Worm (Caenorhabditis elegans) whole organism, L4 larva: Measurements from ENCODE around the gene obr-3.

ENCODE experiments used
- F26F4.8 ChIP-seq: fragments of 200-800 bp; sonication (Bioruptor generic); conservative IDR thresholded peaks from 2 replicates; pipeline ENCODE4 v1.3.6; 2022; ENCODE audit warnings: missing genetic modification characterization, missing compliant biosample characterization
- F44E2.7 ChIP-seq: fragments of 200-800 bp; sonication (Bioruptor generic); IDR thresholded peaks from 2 replicates; pipeline ENCODE4 v2.1.2; 2022; ENCODE audit warnings: missing genetic modification characterization, missing compliant biosample characterization
- T20F7.1 ChIP-seq: fragments of 200-800 bp; sonication (Bioruptor generic); optimal IDR thresholded peaks from 2 replicates; lab custom pipeline; 2018; ENCODE audit warnings: mild to moderate bottlenecking, missing genetic modification characterization, missing compliant biosample characterization
- T26A8.4 ChIP-seq: fragments of 200-800 bp; sonication (Bioruptor generic); IDR thresholded peaks from 2 replicates; pipeline ENCODE4 v1.3.6; 2022; ENCODE audit warnings: missing genetic modification characterization, missing compliant biosample characterization
- ZK337.2 ChIP-seq: fragments of 200-800 bp; sonication (Bioruptor generic); IDR thresholded peaks from 2 replicates; pipeline ENCODE4 v1.3.6; 2022; ENCODE audit warnings: missing genetic modification reagents, missing genetic modification characterization, missing compliant biosample characterization
- ZK546.5 ChIP-seq, 2 experiments: sonication (generic microtip); optimal IDR thresholded peaks; 2 replicates each; lab custom pipeline; 2017; ENCODE audit warnings: missing biosample characterization in 2 of 2, missing genetic modification characterization in 2 of 2
- aha-1 ChIP-seq: fragments of 150-350 bp; peaks from one replicate; lab custom pipeline; 2014; ENCODE audit warnings: missing biosample characterization, missing genetic modification characterization
- ceh-20 ChIP-seq: fragments of 200-800 bp; sonication (Bioruptor generic); IDR thresholded peaks from 2 replicates; pipeline ENCODE4 v1.3.6; 2022; ENCODE audit warnings: missing genetic modification reagents, missing genetic modification characterization, missing compliant biosample characterization
- ceh-28 ChIP-seq: fragments of 150-350 bp; optimal IDR thresholded peaks from 2 replicates; lab custom pipeline; 2014; ENCODE audit warnings: missing biosample characterization, missing genetic modification reagents, missing genetic modification characterization
- ces-1 ChIP-seq: fragments of 150-350 bp; sonication (generic microtip); optimal IDR thresholded peaks from 4 replicates; lab custom pipeline; 2014; ENCODE audit warnings: missing biosample characterization, missing genetic modification reagents, missing genetic modification characterization
- cey-2 ChIP-seq: sonication (generic microtip); optimal IDR thresholded peaks from 3 replicates; lab custom pipeline; 2017; ENCODE audit warnings: missing genetic modification characterization, mild to moderate bottlenecking, missing compliant biosample characterization, antibody characterized with exemption, borderline replicate concordance; ENCODE audit not compliant: insufficient read depth
- ctbp-1 ChIP-seq: fragments of 200-800 bp; sonication (Bioruptor generic); IDR thresholded peaks from 2 replicates; pipeline ENCODE4 v1.3.6; 2022; ENCODE audit warnings: missing genetic modification reagents, missing genetic modification characterization, missing compliant biosample characterization
- daf-16 ChIP-seq, 3 experiments: sonication (generic microtip); optimal IDR thresholded peaks; 2 replicates each; lab custom pipeline; 2016 to 2017; ENCODE audit warnings: missing genetic modification characterization in 3 of 3, missing genetic modification reagents in 3 of 3, mild to moderate bottlenecking in 2 of 3, missing compliant biosample characterization in 2 of 3, missing biosample characterization in 1 of 3, moderate library complexity in 1 of 3
- daf-8 ChIP-seq: fragments of 200-800 bp; sonication (Bioruptor generic); IDR thresholded peaks from 2 replicates; pipeline ENCODE4 v1.3.6; 2022; ENCODE audit warnings: missing genetic modification characterization, missing compliant biosample characterization
- dmd-6 ChIP-seq: fragments of 200-800 bp; sonication (Bioruptor generic); IDR thresholded peaks from 2 replicates; pipeline ENCODE4 v1.3.6; 2022; ENCODE audit warnings: missing genetic modification reagents, missing genetic modification characterization, missing compliant biosample characterization
- dve-1 ChIP-seq: sonication (generic microtip); optimal IDR thresholded peaks from 2 replicates; lab custom pipeline; 2017; ENCODE audit warnings: antibody characterized with exemption, mild to moderate bottlenecking, missing genetic modification characterization, missing compliant biosample characterization; ENCODE audit not compliant: insufficient read depth
- egl-43 ChIP-seq: fragments of 200-800 bp; sonication (Bioruptor generic); IDR thresholded peaks from 2 replicates; pipeline ENCODE4 v1.3.6; 2022; ENCODE audit warnings: missing genetic modification reagents, missing genetic modification characterization, missing compliant biosample characterization
- gei-8 ChIP-seq: fragments of 200-800 bp; sonication (Bioruptor generic); optimal IDR thresholded peaks from 2 replicates; lab custom pipeline; 2018; ENCODE audit warnings: mild to moderate bottlenecking, missing genetic modification characterization, missing compliant biosample characterization
- hlh-11 ChIP-seq: fragments of 200-800 bp; sonication (Bioruptor generic); optimal IDR thresholded peaks from 2 replicates; lab custom pipeline; 2018; ENCODE audit warnings: mild to moderate bottlenecking, missing genetic modification characterization, missing compliant biosample characterization
- hlh-30 ChIP-seq: sonication (generic microtip); optimal IDR thresholded peaks from 2 replicates; lab custom pipeline; 2017; ENCODE audit warnings: antibody characterized with exemption, mild to moderate bottlenecking, missing genetic modification characterization, missing compliant biosample characterization; ENCODE audit not compliant: insufficient read depth
- hmg-1.1 ChIP-seq: fragments of 200-800 bp; sonication (Bioruptor generic); IDR thresholded peaks from 2 replicates; pipeline ENCODE4 v1.3.6; 2022; ENCODE audit warnings: missing genetic modification reagents, missing genetic modification characterization, missing compliant biosample characterization
- lim-7 ChIP-seq: fragments of 200-800 bp; sonication (Bioruptor generic); IDR thresholded peaks from 2 replicates; pipeline ENCODE4 v1.3.6; 2022; ENCODE audit warnings: missing genetic modification characterization, missing compliant biosample characterization
- lin-13 ChIP-seq: fragments of 150-350 bp; optimal IDR thresholded peaks from 2 replicates; lab custom pipeline; 2014; ENCODE audit warnings: missing biosample characterization, missing genetic modification reagents, missing genetic modification characterization
- lin-15B ChIP-seq: fragments of 150-350 bp; sonication (generic microtip); optimal IDR thresholded peaks from 3 replicates; lab custom pipeline; 2014; ENCODE audit warnings: missing biosample characterization, missing genetic modification characterization
- lin-38 ChIP-seq: fragments of 200-800 bp; sonication (Bioruptor generic); IDR thresholded peaks from 2 replicates; pipeline ENCODE4 v1.3.6; 2022; ENCODE audit warnings: missing genetic modification reagents, missing genetic modification characterization, missing compliant biosample characterization
- lir-3 ChIP-seq: sonication (generic microtip); optimal IDR thresholded peaks from 2 replicates; lab custom pipeline; 2016; ENCODE audit warnings: mild to moderate bottlenecking, missing genetic modification characterization, missing compliant biosample characterization
- madf-5 ChIP-seq, 2 experiments: fragments of 200-800 bp; sonication (Bioruptor generic); IDR thresholded peaks; 2 replicates each; pipeline ENCODE4 v1.3.6; 2022; ENCODE audit warnings: missing compliant biosample characterization in 2 of 2, missing genetic modification characterization in 2 of 2
- mdl-1 ChIP-seq, 2 experiments: fragments of 150-350 bp in 1 of 2; sonication (generic microtip) in 1 of 2; optimal IDR thresholded peaks; 2 replicates each; lab custom pipeline; 2014 to 2017; ENCODE audit warnings: missing biosample characterization in 2 of 2, missing genetic modification characterization in 2 of 2
- mdt-29 ChIP-seq: fragments of 200-800 bp; sonication (Bioruptor generic); IDR thresholded peaks from 2 replicates; pipeline ENCODE4 v1.3.6; 2022; ENCODE audit warnings: missing genetic modification reagents, missing genetic modification characterization, missing compliant biosample characterization
- mxl-3 ChIP-seq: fragments of 200-800 bp; sonication (Bioruptor generic); optimal IDR thresholded peaks from 2 replicates; lab custom pipeline; 2018; ENCODE audit warnings: mild to moderate bottlenecking, missing genetic modification characterization, missing compliant biosample characterization
- nhr-10 ChIP-seq: fragments of 150-350 bp; optimal IDR thresholded peaks from 2 replicates; lab custom pipeline; 2014; ENCODE audit warnings: missing biosample characterization, missing genetic modification characterization
- nhr-102 ChIP-seq: sonication (generic microtip); optimal IDR thresholded peaks from 2 replicates; lab custom pipeline; 2016; ENCODE audit warnings: mild to moderate bottlenecking, missing genetic modification characterization, moderate library complexity, missing compliant biosample characterization
- nhr-28 ChIP-seq: fragments of 150-350 bp; optimal IDR thresholded peaks from 2 replicates; lab custom pipeline; 2014; ENCODE audit warnings: missing biosample characterization, missing genetic modification characterization
- php-3 ChIP-seq: fragments of 200-800 bp; sonication (Bioruptor generic); IDR thresholded peaks from 2 replicates; pipeline ENCODE4 v1.3.6; 2022; ENCODE audit warnings: missing genetic modification reagents, missing genetic modification characterization, missing compliant biosample characterization
- pqm-1 ChIP-seq: sonication (generic microtip); optimal IDR thresholded peaks from 2 replicates; lab custom pipeline; 2017; ENCODE audit warnings: missing biosample characterization, missing genetic modification characterization
- rbr-2 ChIP-seq: sonication (generic microtip); optimal IDR thresholded peaks from 2 replicates; lab custom pipeline; 2016; ENCODE audit warnings: missing genotype, missing genetic modification characterization, missing compliant biosample characterization
- sdz-12 ChIP-seq: fragments of 200-800 bp; sonication (Bioruptor generic); optimal IDR thresholded peaks from 2 replicates; lab custom pipeline; 2018; ENCODE audit warnings: mild to moderate bottlenecking, missing genetic modification characterization, missing compliant biosample characterization
- set-16 ChIP-seq: fragments of 200-800 bp; sonication (Bioruptor generic); IDR thresholded peaks from 2 replicates; pipeline ENCODE4 v1.3.6; 2022; ENCODE audit warnings: missing genetic modification reagents, missing genetic modification characterization, missing compliant biosample characterization
- snpc-4 ChIP-seq: fragments of 150-350 bp; optimal IDR thresholded peaks from 2 replicates; lab custom pipeline; 2014; ENCODE audit warnings: missing biosample characterization, missing genetic modification characterization
- tag-97 ChIP-seq: fragments of 200-800 bp; sonication (Bioruptor generic); IDR thresholded peaks from 2 replicates; pipeline ENCODE4 v1.3.6; 2022; ENCODE audit warnings: missing genetic modification characterization, missing compliant biosample characterization
- zag-1 ChIP-seq: fragments of 150-350 bp; optimal IDR thresholded peaks from 2 replicates; lab custom pipeline; 2014; ENCODE audit warnings: missing biosample characterization, missing genetic modification characterization
- zip-11 ChIP-seq: fragments of 200-800 bp; sonication (Bioruptor generic); IDR thresholded peaks from 2 replicates; pipeline ENCODE4 v1.3.6; 2022; ENCODE audit warnings: missing genetic modification characterization, missing compliant biosample characterization
- ztf-11 ChIP-seq: fragments of 150-350 bp; optimal IDR thresholded peaks from 2 replicates; lab custom pipeline; 2014; ENCODE audit warnings: missing biosample characterization, missing genetic modification characterization

The obr-3 gene

DNA sequence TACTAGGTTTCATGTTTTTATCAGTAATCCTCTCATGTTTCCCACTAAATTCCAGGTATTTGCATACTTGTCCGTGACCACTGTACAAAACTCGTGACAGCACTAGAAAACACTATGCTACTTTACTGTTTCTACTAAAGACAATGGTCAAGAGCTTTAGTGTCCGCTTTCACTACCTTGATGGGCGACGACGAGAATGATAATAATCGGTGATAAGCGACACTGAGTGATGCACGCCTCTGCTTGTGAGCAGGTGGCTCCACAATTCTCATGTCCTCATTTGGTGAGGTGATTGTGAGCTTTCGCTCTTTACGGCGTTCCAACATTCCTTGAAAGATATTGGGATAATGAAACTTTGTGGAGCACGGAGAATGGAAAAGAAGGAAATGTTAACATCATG, 6.4 kb downstream of the obr-3 start:
- TF ChIP-seq tag-97 = no peak
- no peak for TF ChIP-seq T26A8.4
- no peak for TF ChIP-seq nhr-102 (tag; lab: Kevin White, UChicago)
- TF ChIP-seq dve-1 (tag; lab: Kevin White, UChicago) = peak; percentile 65
- TF ChIP-seq lim-7 (GFP tag; lab: Robert Waterston, UW) = no peak
- TF ChIP-seq daf-16 (GFP tag; optimal IDR thresholded peaks at IDR 0.05; lab: Kevin White, UChicago) = no peak
- peak; percentile 33 for TF ChIP-seq daf-16 (tag; optimal IDR thresholded peaks at IDR 0.05; lab: Kevin White, UChicago)
- no peak for TF ChIP-seq lin-15B
- peak; percentile 60 for TF ChIP-seq nhr-28 (tag; lab: Kevin White, UChicago)
- peak; percentile 73 for TF ChIP-seq hlh-11
- no peak for TF ChIP-seq nhr-10
- TF ChIP-seq hlh-30 = peak; percentile 42
- TF ChIP-seq php-3 (GFP tag; lab: Robert Waterston, UW) = 0 out of 2 replicates have a peak, but pooled peaks have one; percentile 31
- no peak for TF ChIP-seq T20F7.1 (GFP tag; lab: Kevin White, UChicago)
- TF ChIP-seq mxl-3 (GFP tag; lab: Kevin White, UChicago) = no peak
- peak; percentile 24 for TF ChIP-seq pqm-1 (tag; lab: Kevin White, UChicago)
- TF ChIP-seq dmd-6 (GFP tag; lab: Robert Waterston, UW) = peak; percentile 59

DNA sequence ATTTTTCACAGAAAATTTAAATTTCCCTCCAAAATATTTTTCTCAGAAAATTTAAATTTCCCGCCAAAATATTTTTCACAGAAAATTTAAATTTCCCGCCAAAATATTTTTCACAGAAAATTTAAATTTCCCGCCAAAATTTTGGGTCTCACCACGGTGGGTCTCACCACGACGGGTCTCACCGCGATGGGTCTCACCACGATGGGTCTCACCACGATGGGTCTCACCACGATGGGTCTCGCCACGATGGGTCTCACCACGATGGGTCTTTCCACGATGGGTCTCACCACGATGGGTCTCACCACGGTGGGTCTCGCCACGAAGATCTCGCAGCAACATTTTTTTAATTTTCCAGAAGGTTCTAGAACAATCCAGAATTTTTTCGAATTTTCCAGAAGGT, 13.8 kb downstream of the obr-3 start:
- TF ChIP-seq set-16 = peak; percentile 56
- TF ChIP-seq, all 104 proteins: peak for 1; not testable (repeated sequence) for 103

DNA sequence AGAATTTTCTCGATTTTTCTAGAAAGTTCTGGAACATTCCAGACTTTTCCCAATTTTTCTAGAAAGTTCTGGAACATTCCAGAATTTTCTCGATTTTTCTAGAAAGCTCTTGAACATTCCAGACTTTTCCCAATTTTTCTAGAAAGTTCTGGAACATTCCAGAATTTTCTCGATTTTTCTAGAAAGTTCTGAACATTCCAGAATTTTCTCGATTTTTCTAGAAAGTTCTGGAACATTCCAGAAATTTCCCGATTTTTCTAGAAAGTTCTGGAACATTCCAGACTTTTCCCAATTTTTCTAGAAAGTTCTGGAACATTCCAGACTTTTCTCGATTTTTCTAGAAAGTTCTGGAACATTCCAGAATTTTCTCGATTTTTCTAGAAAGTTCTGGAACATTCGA, 14.3 kb downstream of the obr-3 start:
- peak; percentile 10; the same call in 1 of the 2 replicates for TF ChIP-seq mdt-29 (GFP tag; lab: Robert Waterston, UW)
- 0 out of 4 replicates have a peak, but pooled peaks of 1 of the 2 experiments have one; percentile 12 for TF ChIP-seq madf-5 (GFP tag; IDR thresholded peaks at IDR 0.05; lab: Robert Waterston, UW)

DNA sequence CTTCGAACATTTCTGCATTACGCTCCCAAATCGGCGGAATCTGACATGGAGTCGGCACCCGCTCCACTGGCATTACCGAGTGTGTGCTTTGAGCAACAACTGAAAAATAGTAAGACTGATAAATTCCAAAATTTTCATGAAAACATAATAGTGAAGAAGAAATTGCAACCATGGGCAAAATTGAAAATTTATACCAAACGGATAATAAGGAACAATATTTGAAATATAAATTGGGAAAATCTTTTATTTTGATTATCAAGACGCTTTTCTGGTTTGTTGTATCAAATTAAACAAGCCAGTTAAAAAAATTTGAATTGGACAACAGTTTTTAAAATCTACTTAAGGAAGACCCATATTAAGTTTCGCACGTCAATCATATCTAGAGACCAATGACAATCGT, 16.1 kb downstream of the obr-3 start, which contains the start of gene ZK1086.2:
ZK1086.2 (minus strand) TSS at position 101 of the 400 bp plus-strand sequence.
- TF ChIP-seq ZK337.2 (no peak), mdt-29 (GFP tag; lab: Robert Waterston, UW) (no peak), dve-1 (tag; lab: Kevin White, UChicago) (no peak), lin-13 (no peak), ZK546.5 (tag; optimal IDR thresholded peaks at IDR 0.05; lab: Kevin White, UChicago) (no peak), lir-3 (tag; lab: Kevin White, UChicago) (no peak), hmg-1.1 (no peak), F44E2.7 (GFP tag; lab: Robert Waterston, UW) (no peak), snpc-4 (no peak), set-16 (no peak), zip-11 (GFP tag; lab: Robert Waterston, UW) (no peak), ceh-20 (GFP tag; lab: Robert Waterston, UW) (no peak), egl-43 (no peak), ctbp-1 (GFP tag; lab: Robert Waterston, UW) (no peak), ztf-11 (tag; lab: Kevin White, UChicago) (no peak)

DNA sequence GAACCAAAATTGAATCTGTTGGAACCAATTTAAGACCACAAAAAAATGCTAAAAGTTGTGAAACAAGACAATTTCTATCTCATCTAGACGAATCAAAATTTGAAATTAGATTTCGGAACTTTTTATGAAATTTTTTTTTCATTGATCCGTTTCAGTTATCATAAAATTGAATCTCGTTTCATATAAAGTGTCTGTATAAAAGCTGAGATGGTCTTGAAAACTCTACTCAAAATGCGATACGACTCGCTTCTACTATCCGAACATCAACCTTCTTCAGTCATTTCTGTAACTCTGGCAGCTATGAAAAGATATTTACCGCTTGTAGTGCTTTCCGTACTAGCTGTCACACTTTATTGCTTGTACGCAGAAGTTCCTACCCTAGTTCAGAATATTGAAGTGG, 19.1 kb downstream of the obr-3 start, which contains the start of gene ZK1086.3:
ZK1086.3 (plus strand) TSS at position 301 of the 400 bp plus-strand sequence.
- no peak for TF ChIP-seq tag-97
- no peak for TF ChIP-seq cey-2
- TF ChIP-seq ces-1 (GFP tag; lab: Kevin White, UChicago) = no peak
- no peak for TF ChIP-seq egl-43
- TF ChIP-seq F44E2.7 (GFP tag; lab: Robert Waterston, UW) = no peak
- no peak for TF ChIP-seq rbr-2
- TF ChIP-seq sdz-12 (GFP tag; lab: Kevin White, UChicago) = no peak
- no peak for TF ChIP-seq hmg-1.1
- no peak for TF ChIP-seq lin-38 (GFP tag; lab: Robert Waterston, UW)
- TF ChIP-seq dve-1 (tag; lab: Kevin White, UChicago) = no peak
- TF ChIP-seq aha-1 (tag; lab: Kevin White, UChicago) = no peak
- no peak for TF ChIP-seq ceh-20 (GFP tag; lab: Robert Waterston, UW)
- TF ChIP-seq gei-8 = no peak
- no peak for TF ChIP-seq mdl-1 (tag; optimal IDR thresholded peaks at IDR 0.05; lab: Kevin White, UChicago)
- TF ChIP-seq F26F4.8 = no peak
- no peak for TF ChIP-seq zag-1 (tag; lab: Kevin White, UChicago)
- TF ChIP-seq daf-8 (GFP tag; lab: Robert Waterston, UW) = no peak
- no peak for TF ChIP-seq ceh-28 (tag; lab: Kevin White, UChicago)
